Worm (Caenorhabditis elegans) whole organism, L2 larva: ENCODE data around the gene umps-1.

Experiments
- alr-1 ChIP-seq: fragments of 150-350 bp; optimal IDR thresholded peaks from 2 replicates; lab custom pipeline; 2014; ENCODE audit warnings: missing biosample characterization, missing genetic modification characterization
- aly-2 ChIP-seq: fragments of 150-350 bp; optimal IDR thresholded peaks from 2 replicates; lab custom pipeline; 2014; ENCODE audit warnings: missing biosample characterization, missing genetic modification characterization
- egl-27 ChIP-seq: sonication (generic microtip); optimal IDR thresholded peaks from 3 replicates; lab custom pipeline; 2017; ENCODE audit warnings: missing biosample characterization, missing genetic modification reagents, missing genetic modification characterization
- fos-1 ChIP-seq: fragments of 150-350 bp; optimal IDR thresholded peaks from 2 replicates; lab custom pipeline; 2014; ENCODE audit warnings: missing biosample characterization, missing genetic modification characterization
- lin-11 ChIP-seq: fragments of 150-350 bp; sonication (generic microtip); optimal IDR thresholded peaks from 2 replicates; lab custom pipeline; 2014; ENCODE audit warnings: missing biosample characterization, missing genetic modification characterization, inconsistent platforms, mixed read lengths
- nhr-10 ChIP-seq: sonication (generic microtip); optimal IDR thresholded peaks from 2 replicates; lab custom pipeline; 2017; ENCODE audit warnings: missing biosample characterization, missing genetic modification characterization
- nhr-21 ChIP-seq: fragments of 150-350 bp; optimal IDR thresholded peaks from 2 replicates; lab custom pipeline; 2014; ENCODE audit warnings: missing biosample characterization, missing genetic modification characterization
- nhr-23 ChIP-seq: fragments of 150-350 bp; optimal IDR thresholded peaks from 2 replicates; lab custom pipeline; 2014; ENCODE audit warnings: missing biosample characterization, missing genetic modification reagents, missing genetic modification characterization
- snpc-4 ChIP-seq: fragments of 150-350 bp; optimal IDR thresholded peaks from 2 replicates; lab custom pipeline; 2014; ENCODE audit warnings: missing biosample characterization, missing genetic modification characterization
- ztf-11 ChIP-seq: sonication (generic microtip); optimal IDR thresholded peaks from 2 replicates; lab custom pipeline; 2017; ENCODE audit warnings: missing biosample characterization, missing genetic modification characterization

DNA sequence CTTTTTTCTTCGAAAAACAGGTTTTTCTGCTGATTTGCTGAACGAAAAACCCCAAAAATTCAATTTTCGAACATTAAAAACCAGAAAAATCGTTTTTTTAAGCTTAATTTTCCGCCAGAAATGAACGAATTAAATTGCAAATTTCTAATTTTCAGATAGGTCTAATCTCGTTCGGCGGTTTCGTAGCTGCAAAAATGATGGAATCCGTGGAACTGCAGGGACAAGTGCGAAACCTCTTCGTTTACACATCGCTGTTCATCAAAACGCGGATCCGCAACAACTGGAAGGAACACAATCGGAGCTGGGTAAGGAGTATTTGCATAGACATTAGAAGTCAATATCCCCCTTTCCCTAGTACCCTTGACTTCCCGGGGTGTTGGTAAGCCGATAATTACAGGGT is 21.3 kb downstream of the umps-1 start:
- no peak for TF ChIP-seq egl-27 (tag; lab: Kevin White, UChicago)
- no peak for TF ChIP-seq ztf-11 (tag; lab: Kevin White, UChicago)
- no peak for TF ChIP-seq alr-1 (tag; lab: Kevin White, UChicago)
- no peak for TF ChIP-seq snpc-4 (tag; lab: Kevin White, UChicago)
- no peak for TF ChIP-seq lin-11
- no peak for TF ChIP-seq nhr-21
- TF ChIP-seq fos-1 (tag; lab: Kevin White, UChicago), result no peak
- TF ChIP-seq aly-2 (tag; lab: Kevin White, UChicago), result no peak
- no peak for TF ChIP-seq nhr-23 (tag; lab: Kevin White, UChicago)
- no peak for TF ChIP-seq nhr-10 (tag; lab: Kevin White, UChicago)
